Fruit fly (Drosophila melanogaster): ENCODE measurements around the gene RluA-2.

RluA-2 gene

dm6 chr2L:10503356-10503977, 26.6 kb downstream of the RluA-2 start:
- TF ChIP-seq CG4496 (GFP tag; IDR thresholded peaks at IDR 0.05) (no peak), Pif1B (GFP tag; optimal IDR thresholded peaks at IDR 0.05) (no peak), CG10348 (GFP tag; IDR thresholded peaks at IDR 0.05) (no peak), CG14655 (GFP tag; optimal IDR thresholded peaks at IDR 0.05) (no peak), CG13204 (GFP tag; optimal IDR thresholded peaks at IDR 0.05) (no peak), Pif1A (GFP tag; optimal IDR thresholded peaks at IDR 0.05) (no peak)

dm6 chr2L:10504895-10505294, 28.0 kb downstream of the RluA-2 start:
- TF ChIP-seq Pif1A (GFP tag; optimal IDR thresholded peaks at IDR 0.05) (peak; percentile 26), CG4496 (GFP tag; IDR thresholded peaks at IDR 0.05) (peak; percentile 24; the same call in 1 of the 3 replicates), Pif1B (GFP tag; optimal IDR thresholded peaks at IDR 0.05) (no peak)

- TF ChIP-seq CG12605 (GFP tag; IDR thresholded peaks at IDR 0.05) (no peak), Ets98B (GFP tag; IDR thresholded peaks at IDR 0.05) (no peak), CG13204 (GFP tag; optimal IDR thresholded peaks at IDR 0.05) (no peak), CG14655 (GFP tag; optimal IDR thresholded peaks at IDR 0.05) (no peak), CG8159 (tag; optimal IDR thresholded peaks at IDR 0.05) (no peak), CG17806 (tag; optimal IDR thresholded peaks at IDR 0.05) (no peak), CG9948 (tag; optimal IDR thresholded peaks at IDR 0.05) (no peak), Pif1B (GFP tag; optimal IDR thresholded peaks at IDR 0.05) (no peak), fd96Ca (GFP tag; IDR thresholded peaks at IDR 0.05) (no peak), CG34367 (tag; optimal IDR thresholded peaks at IDR 0.05) (no peak), CG32121 (GFP tag; IDR thresholded peaks at IDR 0.05) (no peak), gl (tag; optimal IDR thresholded peaks at IDR 0.05) (no peak), Pif1A (GFP tag; optimal IDR thresholded peaks at IDR 0.05) (no peak), CG4496 (GFP tag; IDR thresholded peaks at IDR 0.05) (no peak), CG15710 (tag; optimal IDR thresholded peaks at IDR 0.05) (no peak), rn (GFP tag; IDR thresholded peaks at IDR 0.05) (no peak)
Observed at dm6 chr2L:10505345-10505744, 28.5 kb downstream of the RluA-2 start.

dm6 chr2L:10506557-10507252, 29.8 kb downstream of the RluA-2 start, which contains the start of the genes Myo31DF and CG6094:
Myo31DF (minus strand) TSS chr2L:10506779.
CG6094 (plus strand) TSS chr2L:10507081.
- TF ChIP-seq CG17806 (tag; optimal IDR thresholded peaks at IDR 0.05), result no peak
- peak; percentile 32; the same call in 1 of the 2 replicates for TF ChIP-seq CG32121 (GFP tag; IDR thresholded peaks at IDR 0.05)
- peak; percentile 10 for TF ChIP-seq Ets98B (GFP tag; IDR thresholded peaks at IDR 0.05)
- peak; percentile 5 for TF ChIP-seq EcR (GFP tag; optimal IDR thresholded peaks at IDR 0.05)
- TF ChIP-seq CG12605 (GFP tag; IDR thresholded peaks at IDR 0.05), result 0 out of 2 replicates have a peak, but pooled peaks have one; percentile 16
- peak; percentile 57; the same call in 2 of the 3 replicates for TF ChIP-seq CG4496 (GFP tag; IDR thresholded peaks at IDR 0.05)

- no peak for TF ChIP-seq CG4496 (GFP tag; IDR thresholded peaks at IDR 0.05)
Observed at dm6 chr2L:10510088-10510487, 33.2 kb downstream of the RluA-2 start, which contains the start of gene CG7384. CG7384 (minus strand) TSS chr2L:10510453.

- TF ChIP-seq Pif1B (GFP tag; optimal IDR thresholded peaks at IDR 0.05) (no peak), CG10348 (GFP tag; IDR thresholded peaks at IDR 0.05) (no peak), CG12605 (GFP tag; IDR thresholded peaks at IDR 0.05) (no peak), Pif1A (GFP tag; optimal IDR thresholded peaks at IDR 0.05) (no peak), rn (GFP tag; IDR thresholded peaks at IDR 0.05) (no peak), CG17806 (tag; optimal IDR thresholded peaks at IDR 0.05) (no peak), Snoo (tag; optimal IDR thresholded peaks at IDR 0.05) (no peak), CG13204 (GFP tag; optimal IDR thresholded peaks at IDR 0.05) (no peak), D1 (tag; optimal IDR thresholded peaks at IDR 0.05) (no peak), CG9948 (tag; optimal IDR thresholded peaks at IDR 0.05) (no peak), gl (tag; optimal IDR thresholded peaks at IDR 0.05) (no peak), CG8159 (tag; optimal IDR thresholded peaks at IDR 0.05) (no peak), EcR (GFP tag; optimal IDR thresholded peaks at IDR 0.05) (no peak)
Observed at dm6 chr2L:10510843-10511242, 34.0 kb downstream of the RluA-2 start.

DNA sequence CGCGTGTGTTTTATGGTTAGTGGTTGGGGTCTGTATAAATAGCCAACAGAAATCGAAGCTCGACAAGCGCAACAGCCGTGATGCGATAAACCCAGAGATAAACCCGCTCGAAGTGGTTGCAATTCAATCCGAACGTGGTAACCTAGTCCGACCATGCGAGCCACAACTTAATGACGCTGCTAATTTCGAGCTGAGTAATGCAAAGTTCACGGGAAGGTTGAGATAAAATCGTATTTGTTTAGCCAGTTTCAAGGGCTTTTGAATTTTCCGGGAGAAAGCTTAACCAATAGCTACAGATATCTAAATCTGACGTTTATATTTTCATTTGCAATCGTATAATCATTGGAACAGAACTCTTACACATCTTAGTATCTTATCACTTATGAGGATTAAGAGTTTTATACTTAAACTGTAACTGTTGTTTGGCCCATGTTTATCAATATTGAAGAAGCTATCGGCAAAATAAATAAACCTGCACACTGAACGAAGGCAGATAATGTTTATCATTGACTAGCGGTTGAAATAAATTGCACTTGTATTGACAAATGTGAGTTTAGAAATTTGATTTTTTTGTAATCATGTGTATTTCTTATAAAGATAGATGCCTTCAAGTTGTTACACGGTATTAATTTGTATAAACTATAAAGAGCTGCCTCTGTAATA, 37.1 kb downstream of the RluA-2 start:
- TF ChIP-seq rn (GFP tag; IDR thresholded peaks at IDR 0.05) (no peak), CG4496 (GFP tag; IDR thresholded peaks at IDR 0.05) (0 out of 3 replicates have a peak, but pooled peaks have one; percentile 10), CG17806 (tag; optimal IDR thresholded peaks at IDR 0.05) (no peak), Pif1B (GFP tag; optimal IDR thresholded peaks at IDR 0.05) (no peak), EcR (GFP tag; optimal IDR thresholded peaks at IDR 0.05) (peak; percentile 52)
